Fruit fly (Drosophila melanogaster): Measurements from ENCODE around the gene Obp69a.

Obp69a gene

dm6 chr3L:12363729-12364128 is 32.2 kb upstream of the Obp69a start:
- TF ChIP-seq CG7745 (tag; optimal IDR thresholded peaks at IDR 0.05) (no peak), abd-A (tag; optimal IDR thresholded peaks at IDR 0.05) (peak; percentile 51), CG4424 (GFP tag; optimal IDR thresholded peaks at IDR 0.05) (no peak), sob (GFP tag; IDR thresholded peaks at IDR 0.05) (no peak), PHDP (tag; optimal IDR thresholded peaks at IDR 0.05) (no peak), Dref (GFP tag; IDR thresholded peaks at IDR 0.05) (0 out of 2 replicates have a peak, but pooled peaks have one; percentile 6), hb (GFP tag; IDR thresholded peaks at IDR 0.05; ENCODE audit: partially characterized antibody) (no peak), jigr1 (GFP tag; IDR thresholded peaks at IDR 0.05) (0 out of 3 replicates have a peak, but pooled peaks have one; percentile 21), Doc2 (GFP tag; IDR thresholded peaks at IDR 0.05) (no peak), CkIIα-i1 (GFP tag; IDR thresholded peaks at IDR 0.05) (no peak), CG1602 (GFP tag; optimal IDR thresholded peaks at IDR 0.05) (no peak), sqz (GFP tag; optimal IDR thresholded peaks at IDR 0.05) (no peak), Hey (tag; optimal IDR thresholded peaks at IDR 0.05) (peak; percentile 93), tgo (GFP tag; IDR thresholded peaks at IDR 0.05) (no peak)

dm6 chr3L:12374420-12374819 is 21.6 kb upstream of the Obp69a start:
- TF ChIP-seq Hr51 (GFP tag; optimal IDR thresholded peaks at IDR 0.05) (peak in 1 of 2 experiments; percentile 33), abd-A (tag; optimal IDR thresholded peaks at IDR 0.05) (no peak), CG32532 (GFP tag; IDR thresholded peaks at IDR 0.05) (peak; percentile 39; the same call in 1 of the 2 replicates), BEAF-32 (GFP tag; optimal IDR thresholded peaks at IDR 0.05) (no peak), esg (GFP tag; conservative IDR thresholded peaks at IDR 0.05) (no peak), lilli (GFP tag; optimal IDR thresholded peaks at IDR 0.05) (peak; percentile 22), amos (GFP tag; IDR thresholded peaks at IDR 0.05; ENCODE audit: partially characterized antibody) (no peak), Chrac-16 (GFP tag; optimal IDR thresholded peaks at IDR 0.05) (no peak), tll (GFP tag; optimal IDR thresholded peaks at IDR 0.05) (no peak), tap (tag; optimal IDR thresholded peaks at IDR 0.05) (no peak), CG31441 (GFP tag; IDR thresholded peaks at IDR 0.05) (0 out of 2 replicates have a peak, but pooled peaks have one; percentile 11), bab2 (GFP tag; optimal IDR thresholded peaks at IDR 0.05) (peak; percentile 17), Ravus (GFP tag; IDR thresholded peaks at IDR 0.05) (no peak), Mes4 (GFP tag; optimal IDR thresholded peaks at IDR 0.05) (no peak), CG11085 (GFP tag; IDR thresholded peaks at IDR 0.05) (no peak), CG2202 (tag; optimal IDR thresholded peaks at IDR 0.05) (no peak), CG2129 (GFP tag; IDR thresholded peaks at IDR 0.05; ENCODE audit: partially characterized antibody) (no peak), CG14441 (GFP tag; IDR thresholded peaks at IDR 0.05) (no peak), CG32767 (GFP tag; IDR thresholded peaks at IDR 0.05) (no peak), CG11093 (GFP tag; IDR thresholded peaks at IDR 0.05) (no peak), CG3838 (GFP tag; optimal IDR thresholded peaks at IDR 0.05) (no peak), zfh2 (GFP tag; optimal IDR thresholded peaks at IDR 0.05) (no peak), Asciz (GFP tag; optimal IDR thresholded peaks at IDR 0.05) (no peak), jing (GFP tag; optimal IDR thresholded peaks at IDR 0.05) (no peak), NC2β (GFP tag; optimal IDR thresholded peaks at IDR 0.05) (no peak), CG18599 (GFP tag; optimal IDR thresholded peaks at IDR 0.05) (peak; percentile 54), CG1792 (GFP tag; optimal IDR thresholded peaks at IDR 0.05) (no peak), cad (GFP tag; optimal IDR thresholded peaks at IDR 0.05) (no peak), ato (GFP tag; IDR thresholded peaks at IDR 0.05; ENCODE audit: partially characterized antibody) (no peak), E2f2 (GFP tag; IDR thresholded peaks at IDR 0.05) (no peak), sqz (GFP tag; optimal IDR thresholded peaks at IDR 0.05) (no peak), CG13424 (tag; optimal IDR thresholded peaks at IDR 0.05) (no peak), CG12071 (GFP tag; optimal IDR thresholded peaks at IDR 0.05) (no peak), scrt (GFP tag; optimal IDR thresholded peaks at IDR 0.05) (no peak), az2 (GFP tag; optimal IDR thresholded peaks at IDR 0.05) (no peak), salm (tag; optimal IDR thresholded peaks at IDR 0.05) (no peak), CG3163 (GFP tag; optimal IDR thresholded peaks at IDR 0.05) (no peak), twi (tag; optimal IDR thresholded peaks at IDR 0.05) (no peak)
